Fruit fly (Drosophila melanogaster) whole organism, adult: Measurements from ENCODE around the gene mRpS11.

Source experiments
- CG11617 ChIP-seq: fragments of 200-800 bp; sonication (Bioruptor generic); optimal IDR thresholded peaks from 2 replicates; lab custom pipeline; 2017; ENCODE audit warnings: mild to moderate bottlenecking, missing biosample characterization, missing genetic modification reagents, missing genetic modification characterization
- CG7101 ChIP-seq: fragments of 200-800 bp; sonication (Bioruptor generic); optimal IDR thresholded peaks from 2 replicates; lab custom pipeline; 2018; ENCODE audit warnings: missing biosample characterization, mild to moderate bottlenecking, missing genetic modification characterization, moderate library complexity
- Hr96 ChIP-seq: fragments of 200-800 bp; sonication (Bioruptor generic); optimal IDR thresholded peaks from 2 replicates; lab custom pipeline; 2016; ENCODE audit warnings: missing biosample characterization, missing genetic modification characterization
- kay ChIP-seq: fragments of 200-800 bp; sonication (Bioruptor generic); peaks from one replicate; lab custom pipeline; 2016; ENCODE audit warnings: missing biosample characterization, missing genetic modification characterization, borderline replicate concordance
- pad ChIP-seq: fragments of 200-800 bp; sonication (Bioruptor generic); optimal IDR thresholded peaks from 3 replicates; lab custom pipeline; 2017; ENCODE audit warnings: missing biosample characterization, missing genetic modification characterization, mild to moderate bottlenecking, moderate library complexity, missing genetic modification reagents
- tj ChIP-seq: fragments of 200-800 bp; sonication (Bioruptor generic); optimal IDR thresholded peaks from 3 replicates; lab custom pipeline; 2017; ENCODE audit warnings: missing biosample characterization, mild to moderate bottlenecking, missing genetic modification characterization, moderate library complexity

DNA sequence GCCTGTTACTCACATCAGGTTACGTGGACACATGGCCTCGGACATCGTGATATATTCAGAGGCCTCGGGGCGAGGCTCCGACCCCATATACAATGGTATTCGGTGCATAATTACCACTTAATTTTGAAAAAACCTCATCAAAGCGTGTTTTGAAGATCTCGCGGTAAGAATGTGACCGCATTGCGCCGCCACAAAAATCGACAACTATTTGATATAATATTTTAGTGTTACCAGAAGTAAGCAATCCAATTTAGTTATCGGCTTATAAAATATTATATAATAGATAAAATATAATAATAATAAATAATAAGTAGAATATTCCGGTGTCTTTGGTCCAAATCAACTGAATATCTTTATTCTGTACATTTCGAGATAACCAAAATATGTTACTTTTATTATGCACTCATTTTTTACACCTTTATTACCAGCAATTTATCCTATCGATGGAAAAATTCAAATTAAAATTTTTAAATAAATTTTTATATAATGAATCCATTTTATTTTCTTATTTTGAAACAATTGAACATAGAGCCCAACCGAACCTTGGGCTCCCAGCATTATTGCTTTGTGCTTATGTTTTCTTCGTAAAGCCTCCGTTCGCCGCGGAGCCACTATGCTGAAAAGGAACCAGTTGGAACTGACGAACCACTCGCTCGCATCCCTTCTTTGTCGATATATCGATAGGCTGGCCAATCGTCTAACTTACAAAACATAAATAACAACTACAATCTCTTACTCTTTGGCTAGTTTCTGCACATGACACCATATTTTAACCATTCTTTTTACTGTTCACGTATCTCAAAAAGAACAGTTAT lies 32.3 kb upstream of the mRpS11 start, which contains the start of the genes CG18213 and Trm7-32:
- TF ChIP-seq CG11617 (GFP tag; lab: Kevin White, UChicago) (no peak), tj (peak; percentile 2), pad (GFP tag; lab: Kevin White, UChicago) (no peak), CG7101 (tag; lab: Kevin White, UChicago) (no peak), Hr96 (GFP tag; lab: Kevin White, UChicago) (no peak), kay (GFP tag; lab: Kevin White, UChicago) (no peak)
